Fruit fly (Drosophila melanogaster): ENCODE data around the gene CG10863.

The CG10863 gene

DNA sequence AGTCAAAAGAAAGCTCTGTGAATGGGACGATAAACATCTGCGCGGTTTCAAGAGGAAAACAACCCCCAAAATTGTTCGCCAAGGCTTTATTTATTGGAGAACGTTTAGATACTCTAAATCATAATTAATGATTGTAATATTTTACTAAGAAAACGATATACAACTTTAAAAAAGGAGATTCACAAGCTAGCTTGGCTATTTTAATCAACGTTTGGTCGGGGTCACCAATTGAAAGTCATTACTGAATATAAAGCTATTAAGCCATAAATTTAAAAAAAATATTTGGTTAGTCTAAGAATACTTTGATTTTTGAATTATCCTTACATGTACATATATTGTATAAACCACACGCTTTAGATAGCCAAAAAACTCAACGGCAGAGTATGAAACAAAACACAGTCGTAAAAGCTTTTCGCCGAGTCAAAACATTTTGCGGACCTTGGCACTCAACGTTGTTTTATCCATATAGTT, 50.1 kb downstream of the CG10863 start, which contains the start of gene Fie:
Fie (plus strand) TSS at position 421 of the 471 bp plus-strand sequence.
- TF ChIP-seq foxo (GFP tag; optimal IDR thresholded peaks at IDR 0.05) (peak in 1 of 2 experiments; percentile 34), rgr (GFP tag; optimal IDR thresholded peaks at IDR 0.05) (peak; percentile 53), Sp1 (GFP tag; optimal IDR thresholded peaks at IDR 0.05) (peak; percentile 54), fru (GFP tag; optimal IDR thresholded peaks at IDR 0.05) (peak; percentile 46), br (GFP tag; optimal IDR thresholded peaks at IDR 0.05) (peak; percentile 25), Myc (optimal IDR thresholded peaks at IDR 0.05) (no peak), woc (GFP tag; optimal IDR thresholded peaks at IDR 0.05) (peak; percentile 32), Jra (GFP tag; optimal IDR thresholded peaks at IDR 0.05) (no peak), Rel (GFP tag; optimal IDR thresholded peaks at IDR 0.05) (no peak), Rel (tag; optimal IDR thresholded peaks at IDR 0.05) (no peak), ey (GFP tag; optimal IDR thresholded peaks at IDR 0.05) (peak; percentile 47), Hnf4 (GFP tag; optimal IDR thresholded peaks at IDR 0.05) (peak; percentile 17), OdsH (GFP tag; optimal IDR thresholded peaks at IDR 0.05) (peak; percentile 55), h (GFP tag; optimal IDR thresholded peaks at IDR 0.05) (peak; percentile 33), psq (GFP tag; optimal IDR thresholded peaks at IDR 0.05) (peak; percentile 28), HLH106 (tag; optimal IDR thresholded peaks at IDR 0.05) (peak; percentile 23)
